Worm (Caenorhabditis elegans): ENCODE results near the gene ttr-33.

- TF ChIP-seq med-1 (GFP tag; optimal IDR thresholded peaks at IDR 0.05; ENCODE audit: insufficient read depth) (no peak), flt-1 (GFP tag; IDR thresholded peaks at IDR 0.05) (no peak), tab-1 (GFP tag; IDR thresholded peaks at IDR 0.05) (no peak), T22C8.4 (GFP tag; IDR thresholded peaks at IDR 0.05) (no peak), cog-1 (tag; optimal IDR thresholded peaks at IDR 0.05) (no peak), ref-1 (GFP tag; conservative IDR thresholded peaks at IDR 0.05) (no peak)
Observed at ce11 chrV:7857931-7858330, 20.2 kb upstream of the ttr-33 start, which contains the start of gene C37C3.1.
